Fruit fly (Drosophila melanogaster) S2 (cell line): ENCODE measurements around the gene Arl2.

Experiments used
- CG8478 ChIP-seq: fragments of >200 bp; optimal IDR thresholded peaks from 2 replicates; lab custom pipeline; 2018
- CTCF ChIP-seq, 2 experiments: fragments of >200 bp; optimal IDR thresholded peaks; 2 replicates each; lab custom pipeline; 2018

Arl2 gene

dm6 chr3R:8317215-8317614, 23.7 kb upstream of the Arl2 start, which contains the start of gene Ctr1B:
TSS of gene Ctr1B (plus strand) at chr3R:8317612.
- TF ChIP-seq CTCF (optimal IDR thresholded peaks at IDR 0.05; lab: Kevin White, UChicago) (no peak), CG8478 (lab: Kevin White, UChicago) (no peak)

dm6 chr3R:8317709-8318335, 23.1 kb upstream of the Arl2 start:
- TF ChIP-seq CG8478 (lab: Kevin White, UChicago): no peak
- no peak for TF ChIP-seq CTCF (optimal IDR thresholded peaks at IDR 0.05; lab: Kevin White, UChicago)

dm6 chr3R:8321447-8321846, 19.5 kb upstream of the Arl2 start, which contains the start of gene Or85a:
TSS of gene Or85a (plus strand) at chr3R:8321747.
- no peak for TF ChIP-seq CTCF (optimal IDR thresholded peaks at IDR 0.05; lab: Kevin White, UChicago)
- TF ChIP-seq CG8478 (lab: Kevin White, UChicago): no peak

- no peak for TF ChIP-seq CG8478 (lab: Kevin White, UChicago)
- no peak for TF ChIP-seq CTCF (optimal IDR thresholded peaks at IDR 0.05; lab: Kevin White, UChicago)
Measured at dm6 chr3R:8324016-8324415, 16.9 kb upstream of the Arl2 start, which contains the start of gene CG7443. TSS of gene CG7443 (plus strand) at chr3R:8324316.

- no peak for TF ChIP-seq CTCF (optimal IDR thresholded peaks at IDR 0.05; lab: Kevin White, UChicago)
- no peak for TF ChIP-seq CG8478 (lab: Kevin White, UChicago)
Measured at dm6 chr3R:8326884-8327283, 14.0 kb upstream of the Arl2 start.

dm6 chr3R:8327967-8328789, 12.7 kb upstream of the Arl2 start:
- TF ChIP-seq CTCF (optimal IDR thresholded peaks at IDR 0.05; lab: Kevin White, UChicago): no peak
- TF ChIP-seq CG8478 (lab: Kevin White, UChicago): no peak

dm6 chr3R:8329628-8330027, 11.3 kb upstream of the Arl2 start:
- no peak for TF ChIP-seq CTCF (optimal IDR thresholded peaks at IDR 0.05; lab: Kevin White, UChicago)
- TF ChIP-seq CG8478 (lab: Kevin White, UChicago): no peak

dm6 chr3R:8333768-8334470, 7.0 kb upstream of the Arl2 start, which contains the start of gene Poxm:
TSS of gene Poxm (minus strand) at chr3R:8333792.
- no peak for TF ChIP-seq CG8478 (lab: Kevin White, UChicago)

- TF ChIP-seq CG8478 (lab: Kevin White, UChicago): no peak
- TF ChIP-seq CTCF (optimal IDR thresholded peaks at IDR 0.05; lab: Kevin White, UChicago): no peak
Measured at dm6 chr3R:8334471-8334783, 6.5 kb upstream of the Arl2 start.

- TF ChIP-seq CG8478 (lab: Kevin White, UChicago) (no peak), CTCF (optimal IDR thresholded peaks at IDR 0.05; lab: Kevin White, UChicago) (no peak)
Measured at dm6 chr3R:8334982-8335381, 5.9 kb upstream of the Arl2 start.

- TF ChIP-seq CG8478 (lab: Kevin White, UChicago) (no peak), CTCF (optimal IDR thresholded peaks at IDR 0.05; lab: Kevin White, UChicago) (no peak)
Measured at dm6 chr3R:8336012-8336567, 4.8 kb upstream of the Arl2 start.

- TF ChIP-seq CTCF (optimal IDR thresholded peaks at IDR 0.05; lab: Kevin White, UChicago): no peak
- TF ChIP-seq CG8478 (lab: Kevin White, UChicago): no peak
Measured at dm6 chr3R:8343251-8343744, 2.4 kb downstream of the Arl2 start, which contains the start of the genes PNKP and COX7AL. TSS of gene PNKP (minus strand) at chr3R:8343516. TSS of gene COX7AL (plus strand) at chr3R:8343669.

- no peak for TF ChIP-seq CTCF (optimal IDR thresholded peaks at IDR 0.05; lab: Kevin White, UChicago)
- no peak for TF ChIP-seq CG8478 (lab: Kevin White, UChicago)
Measured at dm6 chr3R:8344174-8344573, 3.3 kb downstream of the Arl2 start, which contains the start of gene DppIII. TSS of gene DppIII (plus strand) at chr3R:8344400.

- TF ChIP-seq CG8478 (lab: Kevin White, UChicago) (no peak), CTCF (optimal IDR thresholded peaks at IDR 0.05; lab: Kevin White, UChicago) (no peak)
Measured at dm6 chr3R:8347279-8347678, 6.4 kb downstream of the Arl2 start, which contains the start of gene CG7352. TSS of gene CG7352 (plus strand) at chr3R:8347579.
